Worm (Caenorhabditis elegans) whole organism, mixed stage, embryonic: ENCODE measurements around the gene dsb-3.

Source experiments
- M03D4.4 ChIP-seq: sonication (generic microtip); optimal IDR thresholded peaks from 2 replicates; lab custom pipeline; 2017; ENCODE audit warnings: mild to moderate bottlenecking, missing genetic modification characterization, missing compliant biosample characterization
- bed-3 ChIP-seq: fragments of 200-800 bp; sonication (Bioruptor generic); optimal IDR thresholded peaks from 3 replicates; lab custom pipeline; 2018; ENCODE audit warnings: mild to moderate bottlenecking, missing genetic modification characterization, moderate library complexity, missing compliant biosample characterization
- blmp-1 ChIP-seq: fragments of 150-350 bp; optimal IDR thresholded peaks from 2 replicates; lab custom pipeline; 2014; ENCODE audit warnings: missing biosample characterization, missing genetic modification characterization
- ceh-39 ChIP-seq: fragments of 150-350 bp; optimal IDR thresholded peaks from 2 replicates; lab custom pipeline; 2014; ENCODE audit warnings: missing biosample characterization, missing genetic modification characterization
- ceh-83 ChIP-seq: fragments of 200-800 bp; sonication (Bioruptor generic); optimal IDR thresholded peaks from 2 replicates; lab custom pipeline; 2018; ENCODE audit warnings: mild to moderate bottlenecking, missing genetic modification characterization, missing compliant biosample characterization
- ces-1 ChIP-seq: fragments of 150-350 bp; optimal IDR thresholded peaks from 2 replicates; lab custom pipeline; 2014; ENCODE audit warnings: missing biosample characterization, missing genetic modification reagents, missing genetic modification characterization
- elt-1 ChIP-seq: sonication (generic microtip); optimal IDR thresholded peaks from 2 replicates; lab custom pipeline; 2017; ENCODE audit warnings: missing genetic modification characterization, mild to moderate bottlenecking, missing compliant biosample characterization, antibody characterized with exemption, moderate library complexity, borderline replicate concordance; ENCODE audit not compliant: insufficient read depth
- ham-2 ChIP-seq: fragments of 200-800 bp; sonication (Bioruptor generic); optimal IDR thresholded peaks from 2 replicates; lab custom pipeline; 2018; ENCODE audit warnings: mild to moderate bottlenecking, missing genetic modification characterization, missing compliant biosample characterization
- hlh-1 ChIP-seq: fragments of 150-350 bp; optimal IDR thresholded peaks from 2 replicates; lab custom pipeline; 2014; ENCODE audit warnings: missing biosample characterization, missing genetic modification reagents, missing genetic modification characterization
- lin-13 ChIP-seq: fragments of 150-350 bp; optimal IDR thresholded peaks from 2 replicates; lab custom pipeline; 2014; ENCODE audit warnings: missing biosample characterization, missing genetic modification characterization
- lin-32 ChIP-seq: fragments of 200-800 bp; sonication (Bioruptor generic); optimal IDR thresholded peaks from 2 replicates; lab custom pipeline; 2018; ENCODE audit warnings: mild to moderate bottlenecking, missing genetic modification characterization, missing compliant biosample characterization
- lsy-2 ChIP-seq: fragments of 150-350 bp; optimal IDR thresholded peaks from 2 replicates; lab custom pipeline; 2014; ENCODE audit warnings: missing biosample characterization, missing genetic modification characterization
- mep-1 ChIP-seq: fragments of 150-350 bp; optimal IDR thresholded peaks from 2 replicates; lab custom pipeline; 2017; ENCODE audit warnings: missing biosample characterization, missing genetic modification reagents, missing genetic modification characterization, inconsistent platforms
- mls-2 ChIP-seq: sonication (generic microtip); optimal IDR thresholded peaks from 2 replicates; lab custom pipeline; 2016; ENCODE audit warnings: mild to moderate bottlenecking, missing genetic modification characterization, moderate library complexity, missing compliant biosample characterization
- nhr-12 ChIP-seq: fragments of 150-350 bp; optimal IDR thresholded peaks from 2 replicates; lab custom pipeline; 2014; ENCODE audit warnings: missing biosample characterization, missing genetic modification characterization
- nhr-2 ChIP-seq: fragments of 150-350 bp; optimal IDR thresholded peaks from 2 replicates; lab custom pipeline; 2014; ENCODE audit warnings: missing biosample characterization, missing genetic modification characterization
- nhr-237 ChIP-seq: fragments of 150-350 bp; optimal IDR thresholded peaks from 2 replicates; lab custom pipeline; 2014; ENCODE audit warnings: missing biosample characterization, missing genetic modification characterization
- nhr-28 ChIP-seq: fragments of 150-350 bp; optimal IDR thresholded peaks from 2 replicates; lab custom pipeline; 2014; ENCODE audit warnings: missing biosample characterization, missing genetic modification characterization
- nhr-76 ChIP-seq: sonication (generic microtip); optimal IDR thresholded peaks from 2 replicates; lab custom pipeline; 2017; ENCODE audit warnings: missing biosample characterization, missing genetic modification characterization
- pha-4 ChIP-seq: fragments of 150-350 bp; optimal IDR thresholded peaks from 2 replicates; lab custom pipeline; 2018; ENCODE audit warnings: missing biosample characterization, missing genetic modification reagents, missing genetic modification characterization
- sem-2 ChIP-seq: fragments of 200-800 bp; sonication (Bioruptor generic); optimal IDR thresholded peaks from 2 replicates; lab custom pipeline; 2018; ENCODE audit warnings: mild to moderate bottlenecking, missing genetic modification characterization, missing compliant biosample characterization
- snpc-4 ChIP-seq: fragments of 150-350 bp; optimal IDR thresholded peaks from 2 replicates; lab custom pipeline; 2014; ENCODE audit warnings: missing biosample characterization, missing genetic modification characterization
- tbx-8 ChIP-seq: fragments of 200-800 bp; sonication (Bioruptor generic); optimal IDR thresholded peaks from 2 replicates; lab custom pipeline; 2018; ENCODE audit warnings: mild to moderate bottlenecking, missing genetic modification characterization, moderate library complexity, missing compliant biosample characterization
- unc-120 ChIP-seq: sonication (generic microtip); optimal IDR thresholded peaks from 2 replicates; lab custom pipeline; 2017; ENCODE audit warnings: missing genetic modification characterization, missing compliant biosample characterization; ENCODE audit not compliant: poor library complexity, severe bottlenecking
- unc-39 ChIP-seq: fragments of 150-350 bp; optimal IDR thresholded peaks from 2 replicates; lab custom pipeline; 2014; ENCODE audit warnings: missing biosample characterization, missing genetic modification characterization
- unc-62 ChIP-seq: fragments of 150-350 bp; optimal IDR thresholded peaks from 2 replicates; lab custom pipeline; 2014; ENCODE audit warnings: missing biosample characterization, missing genetic modification reagents, missing genetic modification characterization
- zip-8 ChIP-seq: fragments of 150-350 bp; optimal IDR thresholded peaks from 2 replicates; lab custom pipeline; 2014; ENCODE audit warnings: missing biosample characterization, missing genetic modification characterization

dsb-3 gene

DNA sequence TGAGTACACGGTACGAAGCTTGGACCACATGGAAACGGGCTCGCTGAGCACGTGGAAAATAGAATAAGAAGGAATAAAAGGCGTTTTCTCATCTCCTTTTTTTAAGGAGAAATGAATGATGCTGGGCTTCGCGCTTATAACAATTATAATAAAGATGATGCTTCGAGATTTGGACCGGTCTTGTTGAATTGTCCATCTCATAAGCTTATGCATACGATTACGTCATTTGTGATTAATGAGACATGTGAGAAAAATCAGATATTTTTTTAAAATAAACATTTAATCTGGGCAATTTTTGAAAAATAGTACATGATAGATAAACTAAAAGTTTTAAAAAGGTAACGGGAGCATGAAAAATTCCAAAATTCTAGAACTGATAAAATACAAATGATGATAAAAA lies 2.2 kb downstream of the dsb-3 start, which contains the start of gene C46A5.4:
TSS of gene C46A5.4 (minus strand) at position 101 of the 400 bp plus-strand sequence.
- TF ChIP-seq zip-8 = peak; percentile 57
- no peak for TF ChIP-seq snpc-4 (tag; lab: Kevin White, UChicago)

DNA sequence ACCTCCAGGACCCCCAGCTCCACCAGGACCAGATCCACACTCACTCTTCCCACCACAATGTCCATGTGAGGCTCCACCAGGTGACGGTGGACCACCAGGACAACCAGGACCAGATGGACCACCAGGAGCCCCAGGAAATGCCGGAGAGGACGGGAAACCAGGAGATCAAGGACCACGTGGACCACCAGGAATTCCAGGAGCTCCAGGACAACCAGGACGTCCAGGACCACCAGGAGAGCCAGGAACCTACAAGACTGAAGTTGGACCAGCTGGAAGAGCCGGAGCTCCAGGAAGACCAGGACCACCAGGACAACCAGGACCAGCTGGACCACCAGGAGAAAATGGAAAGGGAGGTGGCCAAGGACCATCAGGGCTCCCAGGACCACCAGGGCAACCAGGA lies 5.3 kb downstream of the dsb-3 start:
- no peak for TF ChIP-seq nhr-2
- no peak for TF ChIP-seq unc-62 (GFP tag; lab: Kevin White, UChicago)
- TF ChIP-seq nhr-76 = no peak
- TF ChIP-seq mep-1 (tag; lab: Kevin White, UChicago) = no peak
- no peak for TF ChIP-seq ham-2 (GFP tag; lab: Kevin White, UChicago)
- TF ChIP-seq pha-4 = no peak
- TF ChIP-seq M03D4.4 (tag; lab: Kevin White, UChicago) = no peak
- no peak for TF ChIP-seq tbx-8 (GFP tag; lab: Kevin White, UChicago)
- no peak for TF ChIP-seq nhr-12
- TF ChIP-seq blmp-1 (tag; lab: Kevin White, UChicago) = no peak
- TF ChIP-seq ceh-83 (GFP tag; lab: Kevin White, UChicago) = no peak
- TF ChIP-seq, all 35 proteins: peak for 0

DNA sequence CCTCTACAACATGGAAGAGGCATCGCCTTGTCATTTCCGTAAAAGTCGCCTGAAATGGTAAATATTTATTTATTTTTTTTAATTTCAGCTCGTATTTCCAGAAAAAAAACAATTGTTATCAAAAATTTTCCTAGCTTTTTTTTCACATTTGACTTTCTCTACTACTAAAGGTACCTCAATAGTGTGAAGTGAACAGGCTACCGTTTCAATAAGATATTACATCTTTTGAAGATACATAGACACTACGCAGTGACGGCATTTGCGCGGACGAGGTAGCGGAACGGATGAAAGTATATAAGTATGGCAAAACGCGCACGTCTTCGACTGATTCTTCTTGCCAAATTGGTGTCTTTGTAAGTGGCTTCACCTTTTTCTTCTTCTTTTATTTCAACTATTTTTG lies 6.3 kb downstream of the dsb-3 start, which contains the start of gene col-14:
TSS of gene col-14 (plus strand) at position 301 of the 400 bp plus-strand sequence.
- no peak for TF ChIP-seq nhr-76
- no peak for TF ChIP-seq lin-13
- TF ChIP-seq nhr-28 (tag; lab: Kevin White, UChicago) = no peak
- no peak for TF ChIP-seq snpc-4 (tag; lab: Kevin White, UChicago)

DNA sequence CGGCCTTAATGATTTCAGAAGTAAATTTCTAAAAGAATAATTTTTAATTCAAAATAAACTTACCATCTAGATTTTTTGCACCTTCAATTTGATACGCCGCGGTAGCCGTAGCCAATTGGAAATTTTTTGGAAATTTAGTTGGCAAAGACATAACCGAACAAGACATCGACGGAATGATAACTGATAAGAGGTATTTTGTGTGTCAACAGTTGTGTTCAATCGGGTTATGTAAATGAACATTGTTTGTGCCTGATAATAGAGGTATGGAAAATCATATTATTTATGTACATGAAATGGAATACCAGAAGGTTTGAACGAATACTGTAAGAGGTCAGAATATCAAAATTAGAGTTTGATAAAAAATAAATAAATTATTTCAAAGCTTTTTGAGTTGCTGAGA lies 11.6 kb downstream of the dsb-3 start, which contains the start of gene klo-1:
TSS of gene klo-1 (minus strand) at position 388 of the 400 bp plus-strand sequence.
- TF ChIP-seq ceh-39 (tag; lab: Kevin White, UChicago) (no peak), nhr-2 (no peak), hlh-1 (tag; lab: Kevin White, UChicago) (no peak), nhr-237 (tag; lab: Kevin White, UChicago) (no peak), elt-1 (tag; lab: Kevin White, UChicago) (no peak), mls-2 (tag; lab: Kevin White, UChicago) (no peak), nhr-12 (no peak), sem-2 (GFP tag; lab: Kevin White, UChicago) (no peak)

DNA sequence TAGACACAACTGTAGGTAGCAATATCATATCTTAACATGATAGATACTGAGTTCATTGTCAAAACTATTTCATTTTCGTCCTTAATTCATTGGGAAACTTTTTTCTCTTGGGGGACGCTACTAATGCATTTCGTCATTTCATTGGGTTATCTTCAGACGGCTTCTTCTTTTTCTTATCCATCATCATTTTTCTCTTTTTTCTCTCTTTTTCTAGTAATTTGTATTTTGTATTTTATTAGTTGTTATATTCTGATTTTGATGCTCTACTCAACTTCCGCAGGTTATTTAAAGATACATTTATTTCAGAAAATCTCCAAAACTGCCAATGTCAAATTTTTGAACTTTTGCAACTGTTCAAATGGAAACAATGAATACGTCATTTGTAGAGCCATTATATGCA lies 15.9 kb downstream of the dsb-3 start, which contains the start of gene npr-35:
TSS of gene npr-35 (plus strand) at position 301 of the 400 bp plus-strand sequence.
- TF ChIP-seq ces-1 (GFP tag; lab: Kevin White, UChicago) (no peak), nhr-237 (tag; lab: Kevin White, UChicago) (no peak), ham-2 (GFP tag; lab: Kevin White, UChicago) (no peak), tbx-8 (GFP tag; lab: Kevin White, UChicago) (no peak), lin-13 (no peak), lin-32 (GFP tag; lab: Kevin White, UChicago) (no peak), zip-8 (no peak), nhr-12 (no peak), nhr-2 (no peak), mls-2 (tag; lab: Kevin White, UChicago) (no peak), ceh-83 (GFP tag; lab: Kevin White, UChicago) (no peak), nhr-76 (no peak), blmp-1 (tag; lab: Kevin White, UChicago) (no peak)
- TF ChIP-seq, all 35 proteins: peak for 0

DNA sequence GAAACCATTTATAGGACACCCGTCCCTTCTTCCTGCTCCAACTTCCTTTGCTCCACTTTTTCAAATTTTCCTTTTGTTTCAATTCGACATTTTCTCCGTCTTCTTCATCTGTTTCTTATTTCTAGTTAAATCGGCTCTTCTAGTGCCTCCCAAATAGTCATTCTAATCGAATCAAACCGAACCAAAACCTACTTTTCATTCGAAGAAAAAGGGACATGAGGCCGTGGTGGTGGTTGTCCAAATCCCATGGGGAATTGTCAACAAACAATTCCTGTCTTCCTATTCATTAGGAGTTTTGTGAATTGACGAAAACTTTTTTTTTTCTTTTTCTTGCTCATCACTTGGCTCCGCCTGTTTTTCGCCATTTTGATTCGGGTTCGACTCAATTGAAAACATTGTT lies 22.8 kb downstream of the dsb-3 start:
- TF ChIP-seq snpc-4 (tag; lab: Kevin White, UChicago) (no peak), ces-1 (GFP tag; lab: Kevin White, UChicago) (peak; percentile 50), M03D4.4 (tag; lab: Kevin White, UChicago) (no peak)

DNA sequence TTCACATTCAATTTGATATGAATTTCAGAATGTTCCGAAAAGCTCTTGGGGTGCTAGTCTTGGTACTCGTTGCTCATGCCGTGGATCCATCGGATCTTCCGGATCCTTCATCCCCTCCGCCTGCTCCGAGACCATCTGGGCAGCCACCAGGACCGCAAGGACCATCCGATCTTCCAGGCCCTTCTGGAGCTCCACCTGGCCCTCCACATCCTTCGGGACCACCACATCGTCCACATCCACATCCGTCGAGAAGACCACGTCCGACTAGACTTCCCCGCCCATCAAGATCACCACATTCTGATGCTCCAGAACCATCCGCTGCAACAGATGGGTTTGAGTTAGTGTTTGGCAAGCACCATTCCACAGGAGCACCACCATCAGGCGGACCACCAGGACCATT lies 24.8 kb downstream of the dsb-3 start, which contains the start of gene clx-1:
TSS of gene clx-1 (plus strand) at position 30 of the 400 bp plus-strand sequence.
- TF ChIP-seq lsy-2 (tag; lab: Kevin White, UChicago) (no peak), nhr-12 (no peak), tbx-8 (GFP tag; lab: Kevin White, UChicago) (no peak), bed-3 (GFP tag; lab: Kevin White, UChicago) (no peak), unc-39 (tag; lab: Kevin White, UChicago) (no peak), snpc-4 (tag; lab: Kevin White, UChicago) (no peak), unc-120 (tag; lab: Kevin White, UChicago) (no peak)
